Fruit fly (Drosophila melanogaster) whole organism, embryonic: ENCODE measurements around the gene Pgd.

Experiments used
- Adf1 ChIP-seq: fragments of 200-800 bp; sonication (Bioruptor generic); IDR thresholded peaks from 2 replicates; pipeline ENCODE4 v1.3.6; 2022; ENCODE audit warnings: missing biosample characterization, missing genetic modification characterization
- B-H2 ChIP-seq: fragments of 200-800 bp; sonication (Bioruptor generic); optimal IDR thresholded peaks from 2 replicates; lab custom pipeline; 2018; ENCODE audit warnings: missing biosample characterization, mild to moderate bottlenecking, missing genetic modification characterization
- BEAF-32 ChIP-seq: fragments of 200-800 bp; sonication (Bioruptor generic); optimal IDR thresholded peaks from 3 replicates; lab custom pipeline; 2017; ENCODE audit warnings: missing biosample characterization, missing genetic modification characterization, mild to moderate bottlenecking, moderate library complexity, missing genetic modification reagents
- CG10274 ChIP-seq: fragments of 200-800 bp; sonication (Bioruptor generic); optimal IDR thresholded peaks from 3 replicates; lab custom pipeline; 2017; ENCODE audit warnings: missing biosample characterization, mild to moderate bottlenecking, missing genetic modification characterization
- CG10366 ChIP-seq: fragments of 200-800 bp; sonication (Bioruptor generic); IDR thresholded peaks from 2 replicates; pipeline ENCODE4 v1.3.6; 2022; ENCODE audit warnings: missing biosample characterization, missing genetic modification characterization
- CG11695 ChIP-seq: fragments of 200-800 bp; sonication (Bioruptor generic); IDR thresholded peaks from 3 replicates; pipeline ENCODE4 v1.3.6; 2022; ENCODE audit warnings: missing biosample characterization, missing genetic modification characterization
- CG12391 ChIP-seq: fragments of 200-800 bp; sonication (Bioruptor generic); optimal IDR thresholded peaks from 3 replicates; lab custom pipeline; 2018; ENCODE audit warnings: missing biosample characterization, mild to moderate bottlenecking, missing genetic modification characterization, moderate library complexity
- CG14710 ChIP-seq: fragments of 200-800 bp; sonication (Bioruptor generic); optimal IDR thresholded peaks from 3 replicates; lab custom pipeline; 2019; ENCODE audit warnings: missing biosample characterization, mild to moderate bottlenecking, missing genetic modification characterization, moderate library complexity
- CG15269 ChIP-seq: fragments of 200-800 bp; sonication (Bioruptor generic); optimal IDR thresholded peaks from 2 replicates; lab custom pipeline; 2018; ENCODE audit warnings: missing biosample characterization, mild to moderate bottlenecking, missing genetic modification characterization, moderate library complexity
- CG15514 ChIP-seq: fragments of 200-800 bp; sonication (Bioruptor generic); optimal IDR thresholded peaks from 3 replicates; lab custom pipeline; 2017; ENCODE audit warnings: missing biosample characterization, missing genetic modification characterization, mild to moderate bottlenecking, moderate library complexity, missing genetic modification reagents
- CG17359 ChIP-seq: fragments of 200-800 bp; sonication (Bioruptor generic); optimal IDR thresholded peaks from 3 replicates; lab custom pipeline; 2018; ENCODE audit warnings: missing biosample characterization, mild to moderate bottlenecking, missing genetic modification characterization, moderate library complexity
- CG4820 ChIP-seq: fragments of 200-800 bp; sonication (Bioruptor generic); optimal IDR thresholded peaks from 3 replicates; lab custom pipeline; 2016; ENCODE audit warnings: missing biosample characterization, missing genetic modification characterization
- CG5245 ChIP-seq: fragments of 200-800 bp; sonication (Bioruptor generic); optimal IDR thresholded peaks from 3 replicates; lab custom pipeline; 2016; ENCODE audit warnings: missing biosample characterization, missing genetic modification characterization
- CG6791 ChIP-seq: fragments of 200-800 bp; sonication (Bioruptor generic); IDR thresholded peaks from 3 replicates; pipeline ENCODE4 v1.3.6; 2022; ENCODE audit warnings: missing biosample characterization, missing genetic modification characterization; ENCODE audit not compliant: partially characterized antibody
- CG7556 ChIP-seq: fragments of 200-800 bp; sonication (Bioruptor generic); optimal IDR thresholded peaks from 2 replicates; lab custom pipeline; 2017; ENCODE audit warnings: missing biosample characterization, mild to moderate bottlenecking, missing genetic modification characterization
- D ChIP-seq, 2 experiments: fragments of 200-800 bp in 1 of 2; fragments of >200 bp in 1 of 2; sonication (Bioruptor generic) in 1 of 2; optimal IDR thresholded peaks; 2 replicates in 1 of 2; 3 replicates in 1 of 2; lab custom pipeline; 2017; ENCODE audit warnings: mild to moderate bottlenecking in 1 of 2, missing biosample characterization in 1 of 2, missing genetic modification characterization in 1 of 2, missing genetic modification reagents in 1 of 2
- Dbx ChIP-seq: fragments of 200-800 bp; sonication (Bioruptor generic); IDR thresholded peaks from 3 replicates; pipeline ENCODE4 v1.3.6; 2022; ENCODE audit warnings: missing biosample characterization, missing genetic modification characterization
- Dip3 ChIP-seq: fragments of 200-800 bp; sonication (Bioruptor generic); optimal IDR thresholded peaks from 3 replicates; lab custom pipeline; 2016; ENCODE audit warnings: missing biosample characterization, missing genetic modification characterization
- Eip74EF ChIP-seq, 2 experiments: fragments of 200-800 bp in 1 of 2; fragments of >200 bp in 1 of 2; sonication (Bioruptor generic) in 1 of 2; optimal IDR thresholded peaks; 2 replicates each; lab custom pipeline; 2017 to 2019; ENCODE audit warnings: missing biosample characterization in 2 of 2, missing genetic modification characterization in 2 of 2, mild to moderate bottlenecking in 1 of 2, moderate library complexity in 1 of 2
- Fer2 ChIP-seq: fragments of 200-800 bp; sonication (Bioruptor generic); optimal IDR thresholded peaks from 2 replicates; lab custom pipeline; 2018; ENCODE audit warnings: missing biosample characterization, mild to moderate bottlenecking, missing genetic modification characterization, moderate library complexity
- HLH4C ChIP-seq: fragments of 200-800 bp; sonication (Bioruptor generic); IDR thresholded peaks from 3 replicates; pipeline ENCODE4 v1.3.6; 2022; ENCODE audit warnings: missing biosample characterization, missing genetic modification characterization; ENCODE audit not compliant: partially characterized antibody
- Hr39 ChIP-seq: fragments of >200 bp; optimal IDR thresholded peaks from 2 replicates; lab custom pipeline; 2017
- Med ChIP-seq: fragments of 200-800 bp; sonication (Bioruptor generic); peaks from one replicate; lab custom pipeline; 2016; ENCODE audit warnings: missing biosample characterization, missing genetic modification characterization, mild to moderate bottlenecking, inconsistent platforms, moderate library complexity
- Side ChIP-seq: fragments of 200-800 bp; sonication (Bioruptor generic); optimal IDR thresholded peaks from 2 replicates; lab custom pipeline; 2016; ENCODE audit warnings: missing biosample characterization, missing genetic modification characterization
- Six4 ChIP-seq: fragments of 200-800 bp; sonication (Bioruptor generic); optimal IDR thresholded peaks from 2 replicates; lab custom pipeline; 2016; ENCODE audit warnings: missing biosample characterization, missing genetic modification characterization
- Sox100B ChIP-seq: fragments of 200-800 bp; sonication (Bioruptor generic); optimal IDR thresholded peaks from 3 replicates; lab custom pipeline; 2018; ENCODE audit warnings: missing biosample characterization, mild to moderate bottlenecking, missing genetic modification characterization
- ara ChIP-seq: fragments of 200-800 bp; sonication (Bioruptor generic); IDR thresholded peaks from 2 replicates; pipeline ENCODE4 v1.3.6; 2022; ENCODE audit warnings: missing biosample characterization, missing genetic modification characterization
- ato ChIP-seq: fragments of 200-800 bp; sonication (Bioruptor generic); IDR thresholded peaks from 2 replicates; pipeline ENCODE4 v1.3.6; 2022; ENCODE audit warnings: missing biosample characterization, missing genetic modification characterization; ENCODE audit not compliant: partially characterized antibody
- chif ChIP-seq, 2 experiments: fragments of 200-800 bp; sonication (Bioruptor generic); optimal IDR thresholded peaks; 3 replicates each; lab custom pipeline; 2016; ENCODE audit warnings: missing biosample characterization in 2 of 2, missing genetic modification characterization in 2 of 2
- emc ChIP-seq: fragments of 200-800 bp; sonication (Bioruptor generic); optimal IDR thresholded peaks from 2 replicates; lab custom pipeline; 2016; ENCODE audit warnings: missing biosample characterization, missing genetic modification characterization
- eyg ChIP-seq: fragments of 200-800 bp; sonication (Bioruptor generic); optimal IDR thresholded peaks from 3 replicates; lab custom pipeline; 2016; ENCODE audit warnings: missing biosample characterization, missing genetic modification characterization
- gem ChIP-seq: fragments of 200-800 bp; sonication (Bioruptor generic); optimal IDR thresholded peaks from 2 replicates; lab custom pipeline; 2019; ENCODE audit warnings: missing biosample characterization, mild to moderate bottlenecking, missing genetic modification characterization, moderate library complexity
- h ChIP-seq: fragments of >200 bp; optimal IDR thresholded peaks from 2 replicates; lab custom pipeline; 2017
- jigr1 ChIP-seq: fragments of 200-800 bp; sonication (Bioruptor generic); IDR thresholded peaks from 3 replicates; pipeline ENCODE4 v1.3.6; 2022; ENCODE audit warnings: missing biosample characterization, missing genetic modification characterization
- kni ChIP-seq: fragments of 200-800 bp; sonication (Bioruptor generic); optimal IDR thresholded peaks from 3 replicates; lab custom pipeline; 2017; ENCODE audit warnings: mild to moderate bottlenecking, missing biosample characterization, missing genetic modification reagents, missing genetic modification characterization
- knrl ChIP-seq: fragments of 200-800 bp; sonication (Bioruptor generic); IDR thresholded peaks from 3 replicates; pipeline ENCODE4 v1.3.6; 2022; ENCODE audit warnings: missing biosample characterization, missing genetic modification characterization; ENCODE audit not compliant: partially characterized antibody
- maf-S ChIP-seq: fragments of 200-800 bp; sonication (Bioruptor generic); optimal IDR thresholded peaks from 2 replicates; lab custom pipeline; 2016; ENCODE audit warnings: missing biosample characterization, missing genetic modification characterization
- mam ChIP-seq: fragments of 200-800 bp; sonication (Bioruptor generic); optimal IDR thresholded peaks from 3 replicates; lab custom pipeline; 2016; ENCODE audit warnings: missing biosample characterization, missing genetic modification characterization
- oc ChIP-seq: fragments of 200-800 bp; sonication (Bioruptor generic); optimal IDR thresholded peaks from 2 replicates; lab custom pipeline; 2018; ENCODE audit warnings: missing biosample characterization, mild to moderate bottlenecking, missing genetic modification characterization, moderate library complexity
- peb ChIP-seq: fragments of 200-800 bp; sonication (Bioruptor generic); IDR thresholded peaks from 2 replicates; pipeline ENCODE4 v1.3.6; 2022; ENCODE audit warnings: missing biosample characterization, missing genetic modification characterization
- pfk ChIP-seq: fragments of 200-800 bp; sonication (Bioruptor generic); optimal IDR thresholded peaks from 2 replicates; lab custom pipeline; 2018; ENCODE audit warnings: missing biosample characterization, mild to moderate bottlenecking, missing genetic modification characterization, moderate library complexity
- psq ChIP-seq: fragments of 200-800 bp; sonication (Bioruptor generic); optimal IDR thresholded peaks from 2 replicates; lab custom pipeline; 2017; ENCODE audit warnings: missing biosample characterization, missing genetic modification characterization
- rib ChIP-seq: fragments of 200-800 bp; sonication (Bioruptor generic); IDR thresholded peaks from 2 replicates; pipeline ENCODE4 v1.3.6; 2022; ENCODE audit warnings: missing biosample characterization, missing genetic modification characterization
- row ChIP-seq: fragments of 200-800 bp; sonication (Bioruptor generic); IDR thresholded peaks from 3 replicates; pipeline ENCODE4 v1.3.6; 2022; ENCODE audit warnings: missing biosample characterization, missing genetic modification characterization
- tin ChIP-seq: fragments of 200-800 bp; sonication (Bioruptor generic); optimal IDR thresholded peaks from 3 replicates; lab custom pipeline; 2016; ENCODE audit warnings: missing biosample characterization, missing genetic modification characterization
- trem ChIP-seq: fragments of 200-800 bp; optimal IDR thresholded peaks from 3 replicates; lab custom pipeline; 2019; ENCODE audit warnings: missing biosample characterization, mild to moderate bottlenecking, missing genetic modification characterization, moderate library complexity
- unpg ChIP-seq: fragments of 200-800 bp; sonication (Bioruptor generic); optimal IDR thresholded peaks from 3 replicates; lab custom pipeline; 2018; ENCODE audit warnings: missing biosample characterization, mild to moderate bottlenecking, missing genetic modification characterization, moderate library complexity
- zf30C ChIP-seq: fragments of 200-800 bp; sonication (Bioruptor generic); optimal IDR thresholded peaks from 3 replicates; lab custom pipeline; 2018; ENCODE audit warnings: missing biosample characterization, mild to moderate bottlenecking, missing genetic modification characterization

Gene Pgd

dm6 chrX:2123965-2124688 lies 20.8 kb upstream of the Pgd start (continued):
- TF ChIP-seq mam (GFP tag; lab: Kevin White, UChicago) (peak; percentile 88), tin (GFP tag; lab: Kevin White, UChicago) (peak; percentile 95), CG7556 (GFP tag; lab: Kevin White, UChicago) (peak; percentile 99), Eip74EF (GFP tag; optimal IDR thresholded peaks at IDR 0.05; lab: Kevin White, UChicago) (peak in 1 of 2 experiments; percentile 95), CG17359 (tag; lab: Kevin White, UChicago) (peak; percentile 96), B-H2 (GFP tag; lab: Kevin White, UChicago) (peak; percentile 94), CG10366 (GFP tag; lab: Robert Waterston, UW) (peak; percentile 88), Six4 (GFP tag; lab: Kevin White, UChicago) (peak; percentile 96), CG15514 (peak; percentile 84), jigr1 (peak; percentile 88; the same call in 2 of the 3 replicates), psq (GFP tag; lab: Kevin White, UChicago) (peak; percentile 71), Side (GFP tag; lab: Kevin White, UChicago) (peak; percentile 29), CG5245 (GFP tag; lab: Kevin White, UChicago) (peak; percentile 81), CG14710 (tag; lab: Kevin White, UChicago) (peak; percentile 98), emc (GFP tag; lab: Kevin White, UChicago) (peak; percentile 39), CG11695 (GFP tag; lab: Robert Waterston, UW) (peak; percentile 96), BEAF-32 (GFP tag; lab: Kevin White, UChicago) (no peak), Dip3 (GFP tag; lab: Kevin White, UChicago) (peak; percentile 80), Dbx (GFP tag; lab: Robert Waterston, UW) (peak; percentile 86), CG6791 (GFP tag; lab: Robert Waterston, UW) (0 out of 3 replicates have a peak, but pooled peaks have one; percentile 38), Hr39 (lab: Kevin White, UChicago) (no peak), Fer2 (peak; percentile 92)

dm6 chrX:2125527-2126088 lies 19.3 kb upstream of the Pgd start:
- TF ChIP-seq zf30C (GFP tag; lab: Kevin White, UChicago) (no peak), rib (GFP tag; lab: Robert Waterston, UW) (0 out of 2 replicates have a peak, but pooled peaks have one; percentile 24), eyg (GFP tag; lab: Kevin White, UChicago) (no peak), CG4820 (GFP tag; lab: Kevin White, UChicago) (no peak), unpg (GFP tag; lab: Kevin White, UChicago) (no peak), chif (GFP tag; optimal IDR thresholded peaks at IDR 0.05; lab: Kevin White, UChicago) (no peak), h (lab: Kevin White, UChicago) (no peak), Sox100B (GFP tag; lab: Kevin White, UChicago) (no peak), ato (GFP tag; lab: Robert Waterston, UW) (no peak), CG15269 (tag; lab: Kevin White, UChicago) (no peak), kni (GFP tag; lab: Kevin White, UChicago) (peak; percentile 35), Med (GFP tag; lab: Kevin White, UChicago) (peak; percentile 62), row (GFP tag; lab: Robert Waterston, UW) (peak; percentile 26; the same call in 1 of the 3 replicates), HLH4C (GFP tag; lab: Robert Waterston, UW) (no peak), peb (GFP tag; lab: Robert Waterston, UW) (no peak), ara (GFP tag; lab: Robert Waterston, UW) (no peak), gem (tag; lab: Kevin White, UChicago) (no peak), maf-S (GFP tag; lab: Kevin White, UChicago) (no peak), CG10274 (GFP tag; lab: Kevin White, UChicago) (no peak), Adf1 (GFP tag; lab: Robert Waterston, UW) (peak; percentile 94), knrl (GFP tag; lab: Robert Waterston, UW) (no peak), pfk (GFP tag; lab: Kevin White, UChicago) (peak; percentile 55), CG12391 (tag; lab: Kevin White, UChicago) (no peak), trem (tag; lab: Kevin White, UChicago) (no peak), D (optimal IDR thresholded peaks at IDR 0.05; lab: Kevin White, UChicago) (peak; percentile 60), D (GFP tag; optimal IDR thresholded peaks at IDR 0.05; lab: Kevin White, UChicago) (no peak), oc (tag; lab: Kevin White, UChicago) (peak; percentile 38)
